Fruit fly (Drosophila melanogaster) whole organism, wandering third instar larva: ENCODE measurements around the gene Acp1.

Source experiments
- CG9705 ChIP-seq: fragments of 200-800 bp; sonication (Bioruptor generic); optimal IDR thresholded peaks from 2 replicates; lab custom pipeline; 2018; ENCODE audit warnings: missing biosample characterization, mild to moderate bottlenecking, missing genetic modification characterization
- Dif ChIP-seq: fragments of 200-275, 200-300 bp; sonication (Bioruptor generic); optimal IDR thresholded peaks from 2 replicates; lab custom pipeline; 2018; ENCODE audit warnings: missing biosample characterization, missing genetic modification characterization; ENCODE audit not compliant: partially characterized antibody
- Sp1 ChIP-seq: fragments of 200-800 bp; sonication (Bioruptor generic); optimal IDR thresholded peaks from 3 replicates; lab custom pipeline; 2019; ENCODE audit warnings: missing biosample characterization, mild to moderate bottlenecking, missing genetic modification characterization, moderate library complexity
- h ChIP-seq: fragments of 200-800 bp; sonication (Bioruptor generic); optimal IDR thresholded peaks from 3 replicates; lab custom pipeline; 2016; ENCODE audit warnings: missing biosample characterization, mild to moderate bottlenecking, missing genetic modification characterization
- sage ChIP-seq: fragments of 200-800 bp; sonication (Bioruptor generic); optimal IDR thresholded peaks from 2 replicates; lab custom pipeline; 2016; ENCODE audit warnings: missing biosample characterization, mild to moderate bottlenecking, missing genetic modification characterization

DNA sequence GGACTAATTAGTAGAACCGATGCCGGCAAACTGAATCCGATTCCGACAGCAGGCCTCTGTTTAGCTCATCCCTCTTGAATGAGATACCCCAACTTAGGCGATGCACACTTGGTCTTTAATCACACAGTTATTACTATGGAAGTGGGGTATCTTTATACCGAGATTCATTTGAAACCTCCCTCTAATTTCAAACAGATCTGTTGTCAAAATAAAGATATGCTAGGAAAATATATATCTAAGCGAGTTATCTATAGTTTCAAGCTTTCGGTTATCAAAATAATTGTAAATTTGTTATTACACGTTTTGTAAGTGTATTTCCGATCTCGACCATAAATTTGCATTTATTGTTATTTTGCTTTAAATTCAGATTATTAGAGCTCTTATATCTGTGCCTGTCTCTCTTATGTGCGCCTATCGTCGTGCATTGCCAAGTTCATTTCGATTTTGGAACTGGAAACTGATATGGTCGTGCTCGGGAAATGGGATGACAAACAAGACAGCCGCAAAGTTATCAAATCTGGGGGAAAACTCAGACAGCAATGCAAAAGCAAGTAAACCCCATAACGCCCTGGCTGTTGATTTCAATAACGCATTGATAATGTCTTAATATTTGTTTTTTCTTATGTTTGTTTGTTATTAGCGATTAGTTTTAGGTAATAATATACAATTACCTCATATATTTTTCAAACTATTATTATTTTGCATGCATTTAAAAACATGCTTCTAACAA is 14.9 kb downstream of the Acp1 start, which contains the start of gene CG13795:
- TF ChIP-seq CG9705 (GFP tag; lab: Kevin White, UChicago) (no peak), h (GFP tag; lab: Kevin White, UChicago) (peak; percentile 28), Sp1 (GFP tag; lab: Kevin White, UChicago) (no peak), Dif (GFP tag; lab: Kevin White, UChicago) (no peak), sage (GFP tag; lab: Kevin White, UChicago) (no peak)
